Fruit fly (Drosophila melanogaster) S2 (cell line): ENCODE results near the gene MED18.

Source experiments
- CG8478 ChIP-seq: fragments of >200 bp; optimal IDR thresholded peaks from 2 replicates; lab custom pipeline; 2018
- CTCF ChIP-seq, 2 experiments: fragments of >200 bp; optimal IDR thresholded peaks; 2 replicates each; lab custom pipeline; 2018

- TF ChIP-seq CG8478 (lab: Kevin White, UChicago) (no peak), CTCF (optimal IDR thresholded peaks at IDR 0.05; lab: Kevin White, UChicago) (no peak)
These were observed 15.8 kb upstream of the MED18 start for dm6 chrX:1849914-1850313.
